Worm (Caenorhabditis elegans) whole organism, L1 larva: ENCODE measurements around the gene T27A8.2.

Source experiments
- ceh-82 ChIP-seq, 3 experiments: fragments of 150-350 bp in 1 of 3; sonication (generic microtip) in 2 of 3; optimal IDR thresholded peaks; 2 replicates each; lab custom pipeline; 2014 to 2017; ENCODE audit warnings: missing biosample characterization in 3 of 3, missing genetic modification characterization in 3 of 3
- dpl-1 ChIP-seq, 3 experiments: fragments of 150-350 bp in 2 of 3; sonication (generic microtip) in 1 of 3; optimal IDR thresholded peaks; 2 replicates each; lab custom pipeline; 2014 to 2017; ENCODE audit warnings: missing biosample characterization in 3 of 3, missing genetic modification characterization in 3 of 3, missing genetic modification reagents in 3 of 3
- fkh-10 ChIP-seq: sonication (generic microtip); optimal IDR thresholded peaks from 2 replicates; lab custom pipeline; 2017; ENCODE audit warnings: missing biosample characterization, missing genetic modification reagents, missing genetic modification characterization
- fkh-4 ChIP-seq: sonication (generic microtip); optimal IDR thresholded peaks from 2 replicates; lab custom pipeline; 2016; ENCODE audit warnings: missing compliant biosample characterization, missing genetic modification characterization, borderline replicate concordance
- fos-1 ChIP-seq: fragments of 150-350 bp; optimal IDR thresholded peaks from 2 replicates; lab custom pipeline; 2014; ENCODE audit warnings: missing biosample characterization, missing genetic modification characterization
- grh-1 ChIP-seq: fragments of 200-800 bp; sonication (Bioruptor generic); IDR thresholded peaks from 2 replicates; pipeline ENCODE4 v1.3.6; 2022; ENCODE audit warnings: missing genetic modification reagents, missing genetic modification characterization, missing compliant biosample characterization
- lsy-2 ChIP-seq, 2 experiments: fragments of 150-350 bp; optimal IDR thresholded peaks; 2 replicates each; lab custom pipeline; 2014; ENCODE audit warnings: missing biosample characterization in 2 of 2, missing genetic modification characterization in 2 of 2
- mep-1 ChIP-seq: fragments of 150-350 bp; optimal IDR thresholded peaks from 2 replicates; lab custom pipeline; 2014; ENCODE audit warnings: missing biosample characterization, missing genetic modification characterization
- nhr-47 ChIP-seq: sonication (generic microtip); optimal IDR thresholded peaks from 2 replicates; lab custom pipeline; 2016; ENCODE audit warnings: mild to moderate bottlenecking, missing genetic modification characterization, moderate library complexity, missing compliant biosample characterization
- nhr-76 ChIP-seq: sonication (generic microtip); optimal IDR thresholded peaks from 2 replicates; lab custom pipeline; 2017; ENCODE audit warnings: missing biosample characterization, missing genetic modification characterization
- pax-3 ChIP-seq: fragments of 200-800 bp; sonication (Bioruptor generic); optimal IDR thresholded peaks from 2 replicates; lab custom pipeline; 2018; ENCODE audit warnings: mild to moderate bottlenecking, missing genetic modification characterization, moderate library complexity, missing compliant biosample characterization
- sox-4 ChIP-seq: sonication (generic microtip); optimal IDR thresholded peaks from 2 replicates; lab custom pipeline; 2016; ENCODE audit warnings: missing genetic modification characterization, missing compliant biosample characterization
- tbx-2 ChIP-seq: sonication (generic microtip); optimal IDR thresholded peaks from 2 replicates; lab custom pipeline; 2016; ENCODE audit warnings: missing genetic modification characterization, missing compliant biosample characterization
- zag-1 ChIP-seq: fragments of 150-350 bp; optimal IDR thresholded peaks from 2 replicates; lab custom pipeline; 2014; ENCODE audit warnings: missing biosample characterization, missing genetic modification characterization

- TF ChIP-seq nhr-47: no peak
- TF ChIP-seq mep-1 (tag; lab: Kevin White, UChicago): no peak
- no peak for TF ChIP-seq sox-4 (tag; lab: Kevin White, UChicago)
- no peak for TF ChIP-seq pax-3 (tag; lab: Kevin White, UChicago)
- no peak for TF ChIP-seq nhr-76
- TF ChIP-seq tbx-2 (tag; lab: Kevin White, UChicago): no peak
- no peak for TF ChIP-seq fkh-4 (tag; lab: Kevin White, UChicago)
- TF ChIP-seq ceh-82 (tag; optimal IDR thresholded peaks at IDR 0.05; lab: Kevin White, UChicago): peak in 1 of 3 experiments; percentile 2
- no peak for TF ChIP-seq grh-1 (GFP tag; lab: Robert Waterston, UW)
- no peak for TF ChIP-seq zag-1 (tag; lab: Kevin White, UChicago)
- no peak for TF ChIP-seq fkh-10 (GFP tag; lab: Kevin White, UChicago)
- TF ChIP-seq lsy-2 (tag; optimal IDR thresholded peaks at IDR 0.05; lab: Kevin White, UChicago): peak in 1 of 2 experiments; percentile 25
- TF ChIP-seq dpl-1 (GFP tag; optimal IDR thresholded peaks at IDR 0.05; lab: Kevin White, UChicago): no peak
- TF ChIP-seq fos-1 (tag; lab: Kevin White, UChicago): no peak
These were observed 39.4 kb upstream of the T27A8.2 start for ce11 chrX:16098104-16098638.
